Fruit fly (Drosophila melanogaster): ENCODE measurements around the gene Tango14.
A peak's percentile ranks its signal among the peaks of the same experiment; 100 is the strongest.

Tango14 gene

DNA sequence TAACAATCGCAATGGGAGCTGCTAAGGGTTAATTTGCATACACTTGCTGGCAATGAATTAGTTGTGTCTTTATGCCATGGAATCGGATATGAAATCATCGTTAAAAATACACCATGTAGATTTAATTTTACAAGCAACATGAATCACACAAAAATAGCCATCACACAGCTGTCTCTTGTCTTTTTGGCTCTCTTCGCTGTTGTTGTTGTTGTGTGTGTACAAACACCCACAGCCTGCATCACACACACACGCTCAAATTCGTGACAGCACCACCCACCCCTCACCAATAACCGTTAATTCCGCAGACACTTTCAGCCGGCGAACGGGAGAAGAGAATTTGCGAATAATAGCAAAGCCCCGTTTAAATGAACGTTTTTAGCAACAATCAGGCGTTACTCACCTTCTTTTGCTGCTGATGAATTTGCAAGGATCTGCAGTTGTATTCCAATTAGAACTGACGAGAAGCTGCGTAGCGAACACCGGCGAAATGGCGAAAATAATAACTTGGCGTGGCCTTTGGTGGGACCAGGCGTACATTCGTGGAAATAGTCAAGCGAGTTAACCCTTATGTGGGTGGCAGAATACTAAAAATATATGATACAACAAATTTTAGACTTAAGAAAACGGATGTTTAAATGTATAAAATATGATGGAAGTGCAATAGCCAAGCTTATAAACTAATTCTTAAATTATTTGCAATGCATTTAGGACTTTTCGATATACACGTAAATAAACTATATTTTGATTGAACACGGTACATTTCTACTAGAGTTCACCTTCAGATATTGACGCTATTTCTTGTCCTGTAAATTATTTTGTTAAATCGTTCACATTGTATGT is 562 bp upstream of the Tango14 start, which contains the start of gene capt (continued):
- peak; percentile 68 for TF ChIP-seq slbo (GFP tag; IDR thresholded peaks at IDR 0.05)
- peak; percentile 21 for TF ChIP-seq CG10267 (tag; optimal IDR thresholded peaks at IDR 0.05)
- no peak for TF ChIP-seq chm (GFP tag; IDR thresholded peaks at IDR 0.05)
- TF ChIP-seq BtbVII (GFP tag; optimal IDR thresholded peaks at IDR 0.05): peak; percentile 22
- TF ChIP-seq ranshi (GFP tag; IDR thresholded peaks at IDR 0.05): peak; percentile 20; the same call in 1 of the 2 replicates
- TF ChIP-seq CG18011 (GFP tag; optimal IDR thresholded peaks at IDR 0.05): no peak
- TF ChIP-seq lbe (GFP tag; optimal IDR thresholded peaks at IDR 0.05): no peak
- TF ChIP-seq CG3847 (GFP tag; IDR thresholded peaks at IDR 0.05): 0 out of 2 replicates have a peak, but pooled peaks have one; percentile 11
- peak; percentile 41 for TF ChIP-seq ssp (GFP tag; IDR thresholded peaks at IDR 0.05)
- peak; percentile 22 for TF ChIP-seq Ssrp (tag; optimal IDR thresholded peaks at IDR 0.05)
- TF ChIP-seq CG15696 (tag; optimal IDR thresholded peaks at IDR 0.05): peak; percentile 24
- TF ChIP-seq CG17361 (GFP tag; IDR thresholded peaks at IDR 0.05): peak; percentile 58; the same call in 2 of the 3 replicates
- TF ChIP-seq grau (tag; optimal IDR thresholded peaks at IDR 0.05): peak; percentile 39
- TF ChIP-seq CG42726 (GFP tag; IDR thresholded peaks at IDR 0.05; ENCODE audit: partially characterized antibody): peak; percentile 52; the same call in 1 of the 2 replicates
- peak; percentile 42 for TF ChIP-seq zfh2 (GFP tag; optimal IDR thresholded peaks at IDR 0.05)
- peak; percentile 44 for TF ChIP-seq gcm (GFP tag; optimal IDR thresholded peaks at IDR 0.05)
- peak; percentile 12 for TF ChIP-seq CG16863 (GFP tag; optimal IDR thresholded peaks at IDR 0.05)
- TF ChIP-seq CG1603 (tag; optimal IDR thresholded peaks at IDR 0.05): peak; percentile 39
- TF ChIP-seq aop (GFP tag; IDR thresholded peaks at IDR 0.05): 0 out of 2 replicates have a peak, but pooled peaks have one; percentile 8
- TF ChIP-seq kay (GFP tag; optimal IDR thresholded peaks at IDR 0.05): peak; percentile 69
- peak; percentile 82; the same call in 1 of the 4 replicates for TF ChIP-seq chinmo (GFP tag; IDR thresholded peaks at IDR 0.05; ENCODE audit: partially characterized antibody)
- TF ChIP-seq Elba2 (GFP tag; optimal IDR thresholded peaks at IDR 0.05): peak; percentile 79
- 0 out of 2 replicates have a peak, but pooled peaks have one; percentile 29 for TF ChIP-seq Ptx1 (GFP tag; IDR thresholded peaks at IDR 0.05)
- peak; percentile 18 to 31 for TF ChIP-seq Pdp1 (GFP tag; optimal IDR thresholded peaks at IDR 0.05)
- peak; percentile 81 for TF ChIP-seq CG9932 (GFP tag; IDR thresholded peaks at IDR 0.05)
- TF ChIP-seq sisA (GFP tag; IDR thresholded peaks at IDR 0.05): peak; percentile 21; the same call in 1 of the 2 replicates
- TF ChIP-seq Dek (tag; optimal IDR thresholded peaks at IDR 0.05): peak; percentile 26
- TF ChIP-seq CG18599 (GFP tag; optimal IDR thresholded peaks at IDR 0.05): peak; percentile 54
- 0 out of 4 replicates have a peak, but pooled peaks have one; percentile 16 for TF ChIP-seq Gug (GFP tag; IDR thresholded peaks at IDR 0.05)
- TF ChIP-seq NC2β (GFP tag; optimal IDR thresholded peaks at IDR 0.05): no peak
- TF ChIP-seq CG33557 (GFP tag; optimal IDR thresholded peaks at IDR 0.05): no peak
- peak; percentile 22; the same call in 1 of the 2 replicates for TF ChIP-seq MBD-R2 (GFP tag; IDR thresholded peaks at IDR 0.05)
- no peak for TF ChIP-seq HLHmδ (GFP tag; optimal IDR thresholded peaks at IDR 0.05)
- TF ChIP-seq mirr (GFP tag; optimal IDR thresholded peaks at IDR 0.05): no peak
- no peak for TF ChIP-seq fd64A (GFP tag; optimal IDR thresholded peaks at IDR 0.05)
- peak; percentile 17 for TF ChIP-seq zen (tag; optimal IDR thresholded peaks at IDR 0.05)
- peak; percentile 18 for TF ChIP-seq CG17829 (tag; optimal IDR thresholded peaks at IDR 0.05)
- TF ChIP-seq row (GFP tag; IDR thresholded peaks at IDR 0.05): peak; percentile 94
